Fruit fly (Drosophila melanogaster): Measurements from ENCODE around the gene CG31832.

DNA sequence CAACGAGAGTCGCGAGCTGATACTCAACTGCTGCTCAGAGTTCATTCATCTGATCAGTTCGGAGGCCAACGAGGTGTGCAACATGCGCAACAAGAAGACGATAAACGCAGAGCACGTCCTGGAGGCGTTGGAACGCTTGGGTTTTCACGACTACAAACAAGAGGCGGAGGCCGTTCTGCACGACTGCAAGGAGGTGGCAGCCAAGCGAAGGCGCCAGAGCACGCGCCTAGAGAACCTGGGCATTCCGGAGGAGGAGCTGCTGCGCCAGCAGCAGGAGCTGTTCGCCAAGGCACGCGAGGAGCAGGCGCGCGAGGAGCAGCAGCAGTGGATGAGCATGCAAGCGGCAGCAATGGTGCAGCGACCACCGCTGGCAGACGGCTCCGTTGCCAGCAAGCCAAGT lies 23.5 kb downstream of the CG31832 start:
- TF ChIP-seq ss (GFP tag; optimal IDR thresholded peaks at IDR 0.05) = no peak
- TF ChIP-seq CG9139 (GFP tag; optimal IDR thresholded peaks at IDR 0.05) = no peak
- no peak for TF ChIP-seq Eip78C (GFP tag)
- TF ChIP-seq spab (GFP tag; optimal IDR thresholded peaks at IDR 0.05) = no peak
- no peak for TF ChIP-seq OdsH (GFP tag; optimal IDR thresholded peaks at IDR 0.05)
- no peak for TF ChIP-seq CG32006 (GFP tag; optimal IDR thresholded peaks at IDR 0.05)
- no peak for TF ChIP-seq pdm3 (GFP tag; optimal IDR thresholded peaks at IDR 0.05)
- no peak for TF ChIP-seq cyc (GFP tag; optimal IDR thresholded peaks at IDR 0.05)
- no peak for TF ChIP-seq CG3032 (tag; optimal IDR thresholded peaks at IDR 0.05)
- no peak for TF ChIP-seq CG11902 (GFP tag; optimal IDR thresholded peaks at IDR 0.05)
- TF ChIP-seq net (GFP tag; optimal IDR thresholded peaks at IDR 0.05) = no peak
- no peak for TF ChIP-seq Ets21C (GFP tag; optimal IDR thresholded peaks at IDR 0.05)
- no peak for TF ChIP-seq esn (GFP tag; optimal IDR thresholded peaks at IDR 0.05)
